Fruit fly (Drosophila melanogaster) whole organism, prepupa: ENCODE data around the gene CG15260.

Experiments used
- Blimp-1 ChIP-seq: fragments of 200-800 bp; sonication (Bioruptor generic); optimal IDR thresholded peaks from 3 replicates; lab custom pipeline; 2017; ENCODE audit warnings: missing biosample characterization, missing genetic modification characterization, mild to moderate bottlenecking, moderate library complexity, missing genetic modification reagents
- CG11762 ChIP-seq: fragments of 200-800 bp; sonication (Bioruptor generic); optimal IDR thresholded peaks from 3 replicates; lab custom pipeline; 2016; ENCODE audit warnings: missing biosample characterization, missing genetic modification characterization; ENCODE audit not compliant: insufficient read depth
- CG11902 ChIP-seq: fragments of 200-800 bp; sonication (Bioruptor generic); optimal IDR thresholded peaks from 3 replicates; lab custom pipeline; 2016; ENCODE audit warnings: missing biosample characterization, missing genetic modification characterization
- CG15336 ChIP-seq: fragments of 200-800 bp; sonication (Bioruptor generic); IDR thresholded peaks from 2 replicates; pipeline ENCODE4 v1.3.6; 2022; ENCODE audit warnings: missing biosample characterization, missing genetic modification characterization
- CG16779 ChIP-seq: fragments of 200-800 bp; sonication (Bioruptor generic); optimal IDR thresholded peaks from 3 replicates; lab custom pipeline; 2017; ENCODE audit warnings: missing biosample characterization, mild to moderate bottlenecking, missing genetic modification characterization
- CG3032 ChIP-seq: fragments of 200-800 bp; optimal IDR thresholded peaks from 2 replicates; lab custom pipeline; 2019; ENCODE audit warnings: missing biosample characterization, mild to moderate bottlenecking, missing genetic modification characterization, moderate library complexity
- CG31627 ChIP-seq: fragments of 200-800 bp; sonication (Bioruptor generic); optimal IDR thresholded peaks from 3 replicates; lab custom pipeline; 2016; ENCODE audit warnings: missing biosample characterization, missing genetic modification characterization
- CG34406 ChIP-seq: fragments of 200-800 bp; sonication (Bioruptor generic); optimal IDR thresholded peaks from 3 replicates; lab custom pipeline; 2016; ENCODE audit warnings: missing biosample characterization, missing genetic modification characterization
- CG3919 ChIP-seq: fragments of 200-800 bp; sonication (Bioruptor generic); optimal IDR thresholded peaks from 3 replicates; lab custom pipeline; 2016; ENCODE audit warnings: missing biosample characterization, missing genetic modification characterization
- CG4318 ChIP-seq: fragments of 200-800 bp; sonication (Bioruptor generic); optimal IDR thresholded peaks from 3 replicates; lab custom pipeline; 2017; ENCODE audit warnings: missing biosample characterization, mild to moderate bottlenecking, missing genetic modification characterization
- CG6163 ChIP-seq: fragments of 200-800 bp; sonication (Bioruptor generic); IDR thresholded peaks from 3 replicates; pipeline ENCODE4 v1.3.6; 2022; ENCODE audit warnings: missing biosample characterization, missing genetic modification characterization
- CG6276 ChIP-seq: fragments of 200-800 bp; sonication (Bioruptor generic); optimal IDR thresholded peaks from 2 replicates; lab custom pipeline; 2017; ENCODE audit warnings: missing biosample characterization, mild to moderate bottlenecking, missing genetic modification characterization
- CG6808 ChIP-seq: fragments of 200-800 bp; sonication (Bioruptor generic); optimal IDR thresholded peaks from 3 replicates; lab custom pipeline; 2017; ENCODE audit warnings: missing biosample characterization, missing genetic modification characterization, mild to moderate bottlenecking, moderate library complexity, missing genetic modification reagents
- CG6854 ChIP-seq: fragments of 200-800 bp; sonication (Bioruptor generic); optimal IDR thresholded peaks from 2 replicates; lab custom pipeline; 2017; ENCODE audit warnings: missing biosample characterization, mild to moderate bottlenecking, missing genetic modification characterization
- CG7368 ChIP-seq: fragments of 200-800 bp; sonication (Bioruptor generic); optimal IDR thresholded peaks from 3 replicates; lab custom pipeline; 2016; ENCODE audit warnings: missing biosample characterization, missing genetic modification characterization
- CG8119 ChIP-seq: fragments of 200-800 bp; sonication (Bioruptor generic); IDR thresholded peaks from 3 replicates; pipeline ENCODE4 v1.3.6; 2022; ENCODE audit warnings: missing biosample characterization, missing genetic modification characterization
- CG8319 ChIP-seq: fragments of 200-800 bp; sonication (Bioruptor generic); optimal IDR thresholded peaks from 3 replicates; lab custom pipeline; 2016; ENCODE audit warnings: missing biosample characterization, missing genetic modification characterization
- CG8632 ChIP-seq: fragments of 200-800 bp; sonication (Bioruptor generic); optimal IDR thresholded peaks from 3 replicates; lab custom pipeline; 2016; ENCODE audit warnings: missing biosample characterization, missing genetic modification characterization
- CG9139 ChIP-seq: fragments of 200-800 bp; sonication (Bioruptor generic); optimal IDR thresholded peaks from 3 replicates; lab custom pipeline; 2017; ENCODE audit warnings: missing biosample characterization, mild to moderate bottlenecking, missing genetic modification characterization
- Eip75B ChIP-seq: fragments of 200-800 bp; sonication (Bioruptor generic); optimal IDR thresholded peaks from 3 replicates; lab custom pipeline; 2016; ENCODE audit warnings: missing biosample characterization, missing genetic modification characterization
- Eip78C ChIP-seq: fragments of 200-800 bp; sonication (Bioruptor generic); peaks from one replicate; lab custom pipeline; 2016; ENCODE audit warnings: missing biosample characterization, missing genetic modification characterization
- Eip93F ChIP-seq: fragments of 200-800 bp; sonication (Bioruptor generic); optimal IDR thresholded peaks from 2 replicates; lab custom pipeline; 2016; ENCODE audit warnings: missing biosample characterization, mild to moderate bottlenecking, missing genetic modification characterization
- Ets21C ChIP-seq: fragments of 200-800 bp; sonication (Bioruptor generic); optimal IDR thresholded peaks from 3 replicates; lab custom pipeline; 2016; ENCODE audit warnings: missing biosample characterization, missing genetic modification characterization
- Ets96B ChIP-seq: fragments of 200-800 bp; optimal IDR thresholded peaks from 2 replicates; lab custom pipeline; 2019; ENCODE audit warnings: missing biosample characterization, mild to moderate bottlenecking, missing genetic modification characterization, moderate library complexity
- Gug ChIP-seq: fragments of 200-800 bp; sonication (Bioruptor generic); IDR thresholded peaks from 2 replicates; pipeline ENCODE4 v1.3.6; 2022; ENCODE audit warnings: missing biosample characterization, missing genetic modification characterization
- Hr38 ChIP-seq: sonication (Bioruptor generic); optimal IDR thresholded peaks from 2 replicates; lab custom pipeline; 2016; ENCODE audit warnings: missing biosample characterization, missing genetic modification characterization
- Hr4 ChIP-seq: fragments of 200-800 bp; sonication (Bioruptor generic); optimal IDR thresholded peaks from 3 replicates; lab custom pipeline; 2016; ENCODE audit warnings: missing biosample characterization, missing genetic modification characterization
- Lpt ChIP-seq: fragments of 200-800 bp; sonication (Bioruptor generic); optimal IDR thresholded peaks from 3 replicates; lab custom pipeline; 2016; ENCODE audit warnings: missing biosample characterization, missing genetic modification characterization
- Met ChIP-seq: fragments of 200-800 bp; sonication (Bioruptor generic); optimal IDR thresholded peaks from 3 replicates; lab custom pipeline; 2016; ENCODE audit warnings: missing biosample characterization, missing genetic modification characterization
- OdsH ChIP-seq: fragments of 200-800 bp; sonication (Bioruptor generic); optimal IDR thresholded peaks from 3 replicates; lab custom pipeline; 2016; ENCODE audit warnings: missing biosample characterization, missing genetic modification characterization
- Smox ChIP-seq: fragments of 200-800 bp; sonication (Bioruptor generic); optimal IDR thresholded peaks from 3 replicates; lab custom pipeline; 2016; ENCODE audit warnings: missing biosample characterization, missing genetic modification characterization
- Sox102F ChIP-seq: fragments of 200-800 bp; sonication (Bioruptor generic); optimal IDR thresholded peaks from 2 replicates; lab custom pipeline; 2016; ENCODE audit warnings: missing biosample characterization, mild to moderate bottlenecking, missing genetic modification characterization
- Sox15 ChIP-seq: fragments of 200-800 bp; sonication (Bioruptor generic); optimal IDR thresholded peaks from 3 replicates; lab custom pipeline; 2016; ENCODE audit warnings: missing biosample characterization, missing genetic modification characterization
- acj6 ChIP-seq: fragments of 200-800 bp; sonication (Bioruptor generic); optimal IDR thresholded peaks from 3 replicates; lab custom pipeline; 2016; ENCODE audit warnings: missing biosample characterization, missing genetic modification characterization
- cyc ChIP-seq: fragments of 200-800 bp; sonication (Bioruptor generic); optimal IDR thresholded peaks from 3 replicates; lab custom pipeline; 2016; ENCODE audit warnings: missing biosample characterization, missing genetic modification characterization
- dac ChIP-seq: fragments of 200-800 bp; sonication (Bioruptor generic); optimal IDR thresholded peaks from 2 replicates; lab custom pipeline; 2017; ENCODE audit warnings: missing biosample characterization, mild to moderate bottlenecking, missing genetic modification characterization
- dsx ChIP-seq: fragments of 200-800 bp; optimal IDR thresholded peaks from 3 replicates; lab custom pipeline; 2019; ENCODE audit warnings: missing biosample characterization, mild to moderate bottlenecking, missing genetic modification characterization, moderate library complexity; ENCODE audit not compliant: poor library complexity, severe bottlenecking
- esn ChIP-seq: fragments of 200-800 bp; sonication (Bioruptor generic); optimal IDR thresholded peaks from 2 replicates; lab custom pipeline; 2016; ENCODE audit warnings: missing biosample characterization, mild to moderate bottlenecking, missing genetic modification characterization, moderate library complexity
- fd59A ChIP-seq: fragments of 200-800 bp; sonication (Bioruptor generic); optimal IDR thresholded peaks from 2 replicates; lab custom pipeline; 2017; ENCODE audit warnings: missing biosample characterization, mild to moderate bottlenecking, missing genetic modification characterization, missing genetic modification reagents
- fkh ChIP-seq: fragments of 200-800 bp; sonication (Bioruptor generic); optimal IDR thresholded peaks from 3 replicates; lab custom pipeline; 2017; ENCODE audit warnings: missing biosample characterization, mild to moderate bottlenecking, missing genetic modification characterization, moderate library complexity
- lz ChIP-seq: fragments of 200-800 bp; sonication (Bioruptor generic); optimal IDR thresholded peaks from 3 replicates; lab custom pipeline; 2016; ENCODE audit warnings: missing biosample characterization, missing genetic modification characterization
- net ChIP-seq: fragments of 200-800 bp; sonication (Bioruptor generic); optimal IDR thresholded peaks from 3 replicates; lab custom pipeline; 2016; ENCODE audit warnings: missing biosample characterization, missing genetic modification characterization
- pdm3 ChIP-seq: fragments of 200-800 bp; sonication (Bioruptor generic); optimal IDR thresholded peaks from 3 replicates; lab custom pipeline; 2016; ENCODE audit warnings: missing biosample characterization, missing genetic modification characterization
- salr ChIP-seq, 2 experiments: fragments of 200-800 bp; sonication (Bioruptor generic); optimal IDR thresholded peaks; 3 replicates each; lab custom pipeline; 2016 to 2018; ENCODE audit warnings: missing biosample characterization in 2 of 2, missing genetic modification characterization in 2 of 2, mild to moderate bottlenecking in 1 of 2
- spab ChIP-seq: fragments of 200-800 bp; sonication (Bioruptor generic); optimal IDR thresholded peaks from 2 replicates; lab custom pipeline; 2017; ENCODE audit warnings: missing biosample characterization, mild to moderate bottlenecking, missing genetic modification characterization, missing genetic modification reagents
- ss ChIP-seq, 2 experiments: fragments of 200-800 bp; sonication (Bioruptor generic); optimal IDR thresholded peaks; 2 replicates in 1 of 2; 3 replicates in 1 of 2; lab custom pipeline; 2017 to 2018; ENCODE audit warnings: mild to moderate bottlenecking in 2 of 2, missing biosample characterization in 2 of 2, missing genetic modification characterization in 2 of 2, moderate library complexity in 1 of 2
- svp ChIP-seq: fragments of 200-800 bp; sonication (Bioruptor generic); peaks from one replicate; lab custom pipeline; 2016; ENCODE audit warnings: missing biosample characterization, missing genetic modification characterization
- vri ChIP-seq: fragments of 200-800 bp; sonication (Bioruptor generic); optimal IDR thresholded peaks from 3 replicates; lab custom pipeline; 2016; ENCODE audit warnings: missing biosample characterization, mild to moderate bottlenecking, missing genetic modification characterization

CG15260 gene

dm6 chr2L:15280975-15281374, 11.1 kb downstream of the CG15260 start (continued):
- TF ChIP-seq Sox15 (peak; percentile 2), cyc (GFP tag; lab: Kevin White, UChicago) (peak; percentile 27), Sox102F (GFP tag; lab: Kevin White, UChicago) (peak; percentile 54), CG11762 (GFP tag; lab: Kevin White, UChicago) (no peak), svp (GFP tag; lab: Kevin White, UChicago) (peak; percentile 84), CG6276 (GFP tag; lab: Kevin White, UChicago) (no peak), fd59A (GFP tag; lab: Kevin White, UChicago) (no peak), CG7368 (GFP tag; lab: Kevin White, UChicago) (no peak), CG15336 (GFP tag; lab: Robert Waterston, UW) (no peak), CG34406 (GFP tag; lab: Kevin White, UChicago) (peak; percentile 20), Smox (GFP tag; lab: Kevin White, UChicago) (peak; percentile 17), Eip78C (GFP tag; lab: Kevin White, UChicago) (peak; percentile 76), CG6808 (GFP tag; lab: Kevin White, UChicago) (no peak), CG16779 (tag; lab: Kevin White, UChicago) (no peak), CG8319 (GFP tag; lab: Kevin White, UChicago) (no peak), CG6854 (GFP tag; lab: Kevin White, UChicago) (no peak), CG4318 (no peak)
- TF ChIP-seq, all 60 proteins: peak for 21

DNA sequence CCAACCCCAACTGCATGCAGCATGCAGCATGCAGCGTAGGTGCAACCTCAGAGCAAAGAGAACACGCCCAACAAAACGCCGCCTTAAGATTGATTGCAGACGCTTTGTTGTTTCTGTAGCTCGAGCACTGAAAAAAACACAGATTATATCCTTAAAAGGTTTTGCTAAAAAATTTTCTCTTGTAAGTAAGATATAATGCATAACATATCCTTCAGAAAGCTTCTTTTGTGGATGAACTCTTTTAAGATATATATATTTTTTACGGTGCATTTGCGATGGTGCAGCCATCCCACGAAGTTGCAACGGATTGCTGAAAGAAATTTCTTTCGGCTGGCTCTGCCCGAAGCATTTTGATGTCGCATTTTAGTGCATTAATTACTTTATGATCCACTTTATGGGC, 16.2 kb downstream of the CG15260 start:
- TF ChIP-seq svp (GFP tag; lab: Kevin White, UChicago): peak; percentile 86
- no peak for TF ChIP-seq salr (GFP tag; optimal IDR thresholded peaks at IDR 0.05; lab: Kevin White, UChicago)
- no peak for TF ChIP-seq CG4318
- no peak for TF ChIP-seq ss (GFP tag; optimal IDR thresholded peaks at IDR 0.05; lab: Kevin White, UChicago)
- peak; percentile 3 for TF ChIP-seq fd59A (GFP tag; lab: Kevin White, UChicago)
- peak; percentile 58 for TF ChIP-seq pdm3 (GFP tag; lab: Kevin White, UChicago)
- TF ChIP-seq dsx (GFP tag; lab: Kevin White, UChicago): peak; percentile 36
- TF ChIP-seq CG3919: peak; percentile 62
- peak; percentile 14 for TF ChIP-seq Blimp-1
- no peak for TF ChIP-seq dac (GFP tag; lab: Kevin White, UChicago)
- TF ChIP-seq Met (GFP tag; lab: Kevin White, UChicago): peak; percentile 76
- peak; percentile 25 for TF ChIP-seq CG6854 (GFP tag; lab: Kevin White, UChicago)
- peak; percentile 21 for TF ChIP-seq Ets96B
- no peak for TF ChIP-seq CG16779 (tag; lab: Kevin White, UChicago)
- TF ChIP-seq lz (GFP tag; lab: Kevin White, UChicago): peak; percentile 59
- TF ChIP-seq Eip93F (GFP tag; lab: Kevin White, UChicago): no peak
- TF ChIP-seq vri (GFP tag; lab: Kevin White, UChicago): peak; percentile 1
- TF ChIP-seq CG8319 (GFP tag; lab: Kevin White, UChicago): peak; percentile 13
- TF ChIP-seq CG6808 (GFP tag; lab: Kevin White, UChicago): no peak
- TF ChIP-seq Smox (GFP tag; lab: Kevin White, UChicago): peak; percentile 71
- no peak for TF ChIP-seq Hr38 (GFP tag; lab: Kevin White, UChicago)
- no peak for TF ChIP-seq CG9139 (GFP tag; lab: Kevin White, UChicago)
- TF ChIP-seq spab (GFP tag; lab: Kevin White, UChicago): peak; percentile 5
- TF ChIP-seq CG31627 (GFP tag; lab: Kevin White, UChicago): peak; percentile 60
- TF ChIP-seq Sox102F (GFP tag; lab: Kevin White, UChicago): peak; percentile 65
- peak; percentile 39 for TF ChIP-seq CG8632 (GFP tag; lab: Kevin White, UChicago)
- TF ChIP-seq esn (GFP tag; lab: Kevin White, UChicago): peak; percentile 79
- peak; percentile 46 for TF ChIP-seq Ets21C
- TF ChIP-seq fkh (GFP tag; lab: Kevin White, UChicago): no peak
- no peak for TF ChIP-seq Gug (GFP tag; lab: Robert Waterston, UW)
- TF ChIP-seq CG3032 (tag; lab: Kevin White, UChicago): peak; percentile 27
- TF ChIP-seq net (GFP tag; lab: Kevin White, UChicago): peak; percentile 31
- no peak for TF ChIP-seq Lpt (GFP tag; lab: Kevin White, UChicago)
- TF ChIP-seq CG11762 (GFP tag; lab: Kevin White, UChicago): peak; percentile 2
- TF ChIP-seq OdsH (GFP tag; lab: Kevin White, UChicago): peak; percentile 59
- no peak for TF ChIP-seq Sox15
- no peak for TF ChIP-seq CG8119 (GFP tag; lab: Robert Waterston, UW)
- TF ChIP-seq acj6 (GFP tag; lab: Kevin White, UChicago): peak; percentile 57
- TF ChIP-seq Eip75B (GFP tag; lab: Kevin White, UChicago): peak; percentile 65
- TF ChIP-seq Eip78C (GFP tag; lab: Kevin White, UChicago): peak; percentile 74
- TF ChIP-seq CG6163: peak; percentile 53; the same call in 2 of the 3 replicates
- peak; percentile 30 for TF ChIP-seq CG11902
- TF ChIP-seq Hr4 (GFP tag; lab: Kevin White, UChicago): peak; percentile 27
